Fruit fly (Drosophila melanogaster) whole organism, embryonic: Measurements from ENCODE around the gene Srg3.

ENCODE experiments used
- Ada2b ChIP-seq: fragments of 200-800 bp; sonication (Bioruptor generic); IDR thresholded peaks from 2 replicates; pipeline ENCODE4 v1.3.6; 2022; ENCODE audit warnings: missing biosample characterization, missing genetic modification characterization
- Atf3 ChIP-seq: fragments of 200-800 bp; sonication (Bioruptor generic); optimal IDR thresholded peaks from 3 replicates; lab custom pipeline; 2016; ENCODE audit warnings: missing biosample characterization, missing genetic modification characterization
- CG10147 ChIP-seq: fragments of 200-800 bp; sonication (Bioruptor generic); optimal IDR thresholded peaks from 2 replicates; lab custom pipeline; 2019; ENCODE audit warnings: missing biosample characterization, mild to moderate bottlenecking, missing genetic modification characterization, moderate library complexity
- CG11247 ChIP-seq: fragments of 200-800 bp; sonication (Bioruptor generic); IDR thresholded peaks from 2 replicates; pipeline ENCODE4 v1.3.6; 2022; ENCODE audit warnings: missing biosample characterization, missing genetic modification characterization
- CG11398 ChIP-seq: fragments of 200-800 bp; sonication (Bioruptor generic); optimal IDR thresholded peaks from 2 replicates; lab custom pipeline; 2016; ENCODE audit warnings: missing biosample characterization, missing genetic modification characterization
- CG12391 ChIP-seq: fragments of 200-800 bp; sonication (Bioruptor generic); optimal IDR thresholded peaks from 3 replicates; lab custom pipeline; 2018; ENCODE audit warnings: missing biosample characterization, mild to moderate bottlenecking, missing genetic modification characterization, moderate library complexity
- CG14965 ChIP-seq: fragments of 200-800 bp; sonication (Bioruptor generic); optimal IDR thresholded peaks from 2 replicates; lab custom pipeline; 2016; ENCODE audit warnings: missing biosample characterization, missing genetic modification characterization, borderline replicate concordance
- CG15073 ChIP-seq: fragments of 200-800 bp; sonication (Bioruptor generic); optimal IDR thresholded peaks from 2 replicates; lab custom pipeline; 2016; ENCODE audit warnings: missing biosample characterization, missing genetic modification characterization
- CG15514 ChIP-seq: fragments of 200-800 bp; sonication (Bioruptor generic); optimal IDR thresholded peaks from 3 replicates; lab custom pipeline; 2017; ENCODE audit warnings: missing biosample characterization, missing genetic modification characterization, mild to moderate bottlenecking, moderate library complexity, missing genetic modification reagents
- CG1647 ChIP-seq: fragments of 200-800 bp; sonication (Bioruptor generic); optimal IDR thresholded peaks from 3 replicates; lab custom pipeline; 2016; ENCODE audit warnings: missing biosample characterization, missing genetic modification characterization
- CG18011 ChIP-seq: fragments of 200-800 bp; sonication (Bioruptor generic); optimal IDR thresholded peaks from 2 replicates; lab custom pipeline; 2017; ENCODE audit warnings: missing biosample characterization, missing genetic modification characterization, mild to moderate bottlenecking, moderate library complexity, missing genotype
- CG3847 ChIP-seq: fragments of 200-800 bp; sonication (Bioruptor generic); IDR thresholded peaks from 2 replicates; pipeline ENCODE4 v1.3.6; 2022; ENCODE audit warnings: missing biosample characterization, missing genetic modification characterization
- CG3995 ChIP-seq: fragments of 200-800 bp; sonication (Bioruptor generic); optimal IDR thresholded peaks from 3 replicates; lab custom pipeline; 2016; ENCODE audit warnings: missing biosample characterization, missing genetic modification characterization
- CG4404 ChIP-seq: fragments of 200-800 bp; sonication (Bioruptor generic); IDR thresholded peaks from 2 replicates; pipeline ENCODE4 v1.3.6; 2022; ENCODE audit warnings: missing biosample characterization, missing genetic modification characterization
- CG5180 ChIP-seq: fragments of 200-800 bp; sonication (Bioruptor generic); optimal IDR thresholded peaks from 3 replicates; lab custom pipeline; 2017; ENCODE audit warnings: missing biosample characterization, missing genetic modification characterization, mild to moderate bottlenecking, moderate library complexity, missing genetic modification reagents
- CG5245 ChIP-seq: fragments of 200-800 bp; sonication (Bioruptor generic); optimal IDR thresholded peaks from 3 replicates; lab custom pipeline; 2016; ENCODE audit warnings: missing biosample characterization, missing genetic modification characterization
- CG6654 ChIP-seq: fragments of 200-800 bp; sonication (Bioruptor generic); optimal IDR thresholded peaks from 2 replicates; lab custom pipeline; 2017; ENCODE audit warnings: missing biosample characterization, mild to moderate bottlenecking, missing genetic modification characterization
- CG6689 ChIP-seq: fragments of 200-800 bp; sonication (Bioruptor generic); IDR thresholded peaks from 2 replicates; pipeline ENCODE4 v1.3.6; 2022; ENCODE audit warnings: missing biosample characterization, missing genetic modification characterization
- CG7963 ChIP-seq: fragments of 200-800 bp; sonication (Bioruptor generic); IDR thresholded peaks from 3 replicates; pipeline ENCODE4 v1.3.6; 2022; ENCODE audit warnings: missing biosample characterization, missing genetic modification characterization; ENCODE audit not compliant: partially characterized antibody
- CG8290 ChIP-seq, 3 experiments: fragments of 200-800 bp; sonication (Bioruptor generic); optimal IDR thresholded peaks; 2 replicates each; lab custom pipeline; 2016 to 2019; ENCODE audit warnings: missing biosample characterization in 3 of 3, missing genetic modification characterization in 3 of 3, mild to moderate bottlenecking in 2 of 3, moderate library complexity in 1 of 3
- CG8478 ChIP-seq: fragments of >200 bp; optimal IDR thresholded peaks from 2 replicates; lab custom pipeline; 2018
- CG8944 ChIP-seq: fragments of 200-800 bp; sonication (Bioruptor generic); optimal IDR thresholded peaks from 3 replicates; lab custom pipeline; 2016; ENCODE audit warnings: missing biosample characterization, missing genetic modification characterization
- Chrac-16 ChIP-seq: fragments of 200-800 bp; sonication (Bioruptor generic); optimal IDR thresholded peaks from 3 replicates; lab custom pipeline; 2016; ENCODE audit warnings: missing biosample characterization, missing genetic modification characterization
- Elba2 ChIP-seq: fragments of 200-800 bp; sonication (Bioruptor generic); optimal IDR thresholded peaks from 3 replicates; lab custom pipeline; 2016; ENCODE audit warnings: missing biosample characterization, missing genetic modification characterization
- Hand ChIP-seq: fragments of 200-800 bp; sonication (Bioruptor generic); optimal IDR thresholded peaks from 2 replicates; lab custom pipeline; 2017; ENCODE audit warnings: mild to moderate bottlenecking, missing biosample characterization, missing genetic modification reagents, missing genetic modification characterization
- HmgZ ChIP-seq: fragments of 200-800 bp; sonication (Bioruptor generic); optimal IDR thresholded peaks from 2 replicates; lab custom pipeline; 2018; ENCODE audit warnings: missing biosample characterization, mild to moderate bottlenecking, missing genetic modification characterization
- Hmx ChIP-seq: fragments of 200-800 bp; sonication (Bioruptor generic); optimal IDR thresholded peaks from 2 replicates; lab custom pipeline; 2016; ENCODE audit warnings: missing biosample characterization, missing genetic modification characterization
- NK7.1 ChIP-seq: fragments of 200-800 bp; sonication (Bioruptor generic); optimal IDR thresholded peaks from 3 replicates; lab custom pipeline; 2016; ENCODE audit warnings: missing biosample characterization, missing genetic modification characterization
- PHDP ChIP-seq: fragments of 200-800 bp; sonication (Bioruptor generic); optimal IDR thresholded peaks from 3 replicates; lab custom pipeline; 2018; ENCODE audit warnings: missing biosample characterization, mild to moderate bottlenecking, missing genetic modification characterization, moderate library complexity
- Scr ChIP-seq: fragments of 200-800 bp; sonication (Bioruptor generic); IDR thresholded peaks from 2 replicates; pipeline ENCODE4 v1.3.6; 2022; ENCODE audit warnings: missing biosample characterization, missing genetic modification characterization; ENCODE audit not compliant: partially characterized antibody
- TFAM ChIP-seq: fragments of 200-800 bp; sonication (Bioruptor generic); optimal IDR thresholded peaks from 2 replicates; lab custom pipeline; 2017; ENCODE audit warnings: missing biosample characterization, missing genetic modification characterization, inconsistent platforms
- Usf ChIP-seq: fragments of 200-800 bp; sonication (Bioruptor generic); optimal IDR thresholded peaks from 2 replicates; lab custom pipeline; 2017; ENCODE audit warnings: missing genotype, missing biosample characterization, missing genetic modification characterization
- YL-1 ChIP-seq: fragments of 200-800 bp; sonication (Bioruptor generic); optimal IDR thresholded peaks from 3 replicates; lab custom pipeline; 2017; ENCODE audit warnings: missing biosample characterization, mild to moderate bottlenecking, missing genetic modification characterization
- amos ChIP-seq: fragments of 200-800 bp; sonication (Bioruptor generic); IDR thresholded peaks from 2 replicates; pipeline ENCODE4 v1.3.6; 2022; ENCODE audit warnings: missing biosample characterization, missing genetic modification characterization; ENCODE audit not compliant: partially characterized antibody
- ap ChIP-seq: fragments of 200-800 bp; sonication (Bioruptor generic); IDR thresholded peaks from 2 replicates; pipeline ENCODE4 v1.3.6; 2022; ENCODE audit warnings: missing biosample characterization, missing genetic modification characterization
- ci ChIP-seq: fragments of 200-800 bp; sonication (Bioruptor generic); IDR thresholded peaks from 3 replicates; pipeline ENCODE4 v1.3.6; 2022; ENCODE audit warnings: missing biosample characterization, missing genetic modification characterization
- danr ChIP-seq: fragments of 200-800 bp; sonication (Bioruptor generic); IDR thresholded peaks from 2 replicates; pipeline ENCODE4 v1.3.6; 2022; ENCODE audit warnings: missing biosample characterization, missing genetic modification characterization
- ewg ChIP-seq: fragments of 200-800 bp; sonication (Bioruptor generic); optimal IDR thresholded peaks from 3 replicates; lab custom pipeline; 2017; ENCODE audit warnings: mild to moderate bottlenecking, missing biosample characterization, missing genetic modification reagents, missing genetic modification characterization
- grau ChIP-seq: fragments of 200-800 bp; optimal IDR thresholded peaks from 3 replicates; lab custom pipeline; 2019; ENCODE audit warnings: missing biosample characterization, mild to moderate bottlenecking, missing genetic modification characterization, moderate library complexity
- lmd ChIP-seq: fragments of 200-800 bp; sonication (Bioruptor generic); IDR thresholded peaks from 2 replicates; pipeline ENCODE4 v1.3.6; 2022; ENCODE audit warnings: missing biosample characterization, missing genetic modification characterization
- nerfin-2 ChIP-seq: fragments of 200-800 bp; sonication (Bioruptor generic); IDR thresholded peaks from 2 replicates; pipeline ENCODE4 v1.3.6; 2022; ENCODE audit warnings: missing biosample characterization, missing genetic modification characterization; ENCODE audit not compliant: partially characterized antibody
- onecut ChIP-seq: fragments of 200-800 bp; sonication (Bioruptor generic); IDR thresholded peaks from 2 replicates; pipeline ENCODE4 v1.3.6; 2022; ENCODE audit warnings: missing biosample characterization, missing genetic modification characterization
- pan ChIP-seq, 4 experiments: fragments of >200 bp in 3 of 4; fragments of 200-800 bp in 1 of 4; sonication (Bioruptor generic) in 1 of 4; optimal IDR thresholded peaks in 3 of 4; IDR thresholded peaks in 1 of 4; 2 replicates each; pipeline versions ENCODE4 v1.3.6 to Lab custom; 2017 to 2022; ENCODE audit warnings: missing biosample characterization in 2 of 4, missing genetic modification characterization in 2 of 4, mixed read lengths in 1 of 4
- pita ChIP-seq: fragments of 200-800 bp; sonication (Bioruptor generic); optimal IDR thresholded peaks from 2 replicates; lab custom pipeline; 2017; ENCODE audit warnings: missing biosample characterization, mild to moderate bottlenecking, missing genetic modification characterization
- row ChIP-seq: fragments of 200-800 bp; sonication (Bioruptor generic); IDR thresholded peaks from 3 replicates; pipeline ENCODE4 v1.3.6; 2022; ENCODE audit warnings: missing biosample characterization, missing genetic modification characterization
- run ChIP-seq: fragments of 200-800 bp; sonication (Bioruptor generic); optimal IDR thresholded peaks from 3 replicates; lab custom pipeline; 2018; ENCODE audit warnings: missing biosample characterization, mild to moderate bottlenecking, missing genetic modification characterization
- sc ChIP-seq, 3 experiments: fragments of >200 bp in 2 of 3; fragments of 200-800 bp in 1 of 3; sonication (Bioruptor generic) in 1 of 3; optimal IDR thresholded peaks; 2 replicates in 2 of 3; 3 replicates in 1 of 3; lab custom pipeline; 2017; ENCODE audit warnings: mild to moderate bottlenecking in 1 of 3, missing biosample characterization in 1 of 3, missing genetic modification characterization in 1 of 3, missing genetic modification reagents in 1 of 3
- schlank ChIP-seq: fragments of 200-800 bp; sonication (Bioruptor generic); optimal IDR thresholded peaks from 2 replicates; lab custom pipeline; 2018; ENCODE audit warnings: missing biosample characterization, mild to moderate bottlenecking, missing genetic modification characterization
- usp ChIP-seq: fragments of >200 bp; optimal IDR thresholded peaks from 2 replicates; lab custom pipeline; 2017; ENCODE audit warnings: missing biosample characterization, missing genetic modification characterization

The Srg3 gene

DNA sequence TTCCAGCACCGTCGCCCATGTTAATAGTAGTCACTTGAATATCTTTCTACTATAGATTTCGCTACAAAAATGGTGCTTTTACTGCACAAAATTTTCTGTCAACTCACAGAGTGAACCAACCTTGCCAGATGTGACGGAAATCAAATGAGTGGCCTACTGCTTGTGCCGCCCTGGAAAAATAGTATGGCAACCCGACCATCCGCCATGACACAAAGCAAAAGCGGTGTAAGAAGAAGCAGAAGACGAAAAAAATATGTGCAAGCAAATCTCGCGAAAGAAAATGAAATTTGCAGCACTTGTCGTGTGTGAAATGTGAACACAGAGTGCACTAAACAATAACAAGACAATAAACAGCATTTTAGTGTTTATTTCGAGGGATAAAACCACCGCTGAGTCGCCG lies 33.8 kb downstream of the Srg3 start, which contains the start of the genes Uch-L5 and Jarid2 (continued):
- TF ChIP-seq Usf (GFP tag; lab: Kevin White, UChicago): no peak
- no peak for TF ChIP-seq Hmx (GFP tag; lab: Kevin White, UChicago)
- no peak for TF ChIP-seq usp
- TF ChIP-seq CG11247: 0 out of 2 replicates have a peak, but pooled peaks have one; percentile 6
- no peak for TF ChIP-seq Ada2b
- TF ChIP-seq CG8290 (GFP tag; optimal IDR thresholded peaks at IDR 0.05; lab: Kevin White, UChicago): no peak
- no peak for TF ChIP-seq CG8290 (tag; optimal IDR thresholded peaks at IDR 0.05; lab: Kevin White, UChicago)
- TF ChIP-seq CG8478 (lab: Kevin White, UChicago): no peak
- TF ChIP-seq Atf3 (GFP tag; lab: Kevin White, UChicago): peak; percentile 21
- TF ChIP-seq CG15514 (GFP tag; lab: Kevin White, UChicago): peak; percentile 85
- no peak for TF ChIP-seq pita (GFP tag; lab: Kevin White, UChicago)
- TF ChIP-seq amos (GFP tag; lab: Robert Waterston, UW): peak; percentile 50
- peak; percentile 43 for TF ChIP-seq grau
- TF ChIP-seq Scr (GFP tag; lab: Robert Waterston, UW): no peak
- no peak for TF ChIP-seq CG6654
- TF ChIP-seq onecut (GFP tag; lab: Robert Waterston, UW): peak; percentile 31
- no peak for TF ChIP-seq pan (optimal IDR thresholded peaks at IDR 0.05; lab: Kevin White, UChicago)
- TF ChIP-seq pan (GFP tag; optimal IDR thresholded peaks at IDR 0.05 in 1 of 2, IDR thresholded peaks at IDR 0.05 in 1 of 2): no peak
- 0 out of 3 replicates have a peak, but pooled peaks have one; percentile 8 for TF ChIP-seq CG7963 (GFP tag; lab: Robert Waterston, UW)
- peak; percentile 49 for TF ChIP-seq ewg (GFP tag; lab: Kevin White, UChicago)
- peak; percentile 54 for TF ChIP-seq CG12391
- TF ChIP-seq Hand: no peak
- TF ChIP-seq Elba2 (GFP tag; lab: Kevin White, UChicago): peak; percentile 11
- TF ChIP-seq danr (GFP tag; lab: Robert Waterston, UW): no peak
- no peak for TF ChIP-seq PHDP (tag; lab: Kevin White, UChicago)
- TF ChIP-seq CG1647 (GFP tag; lab: Kevin White, UChicago): peak; percentile 46
- TF ChIP-seq lmd: no peak; the same call in 1 of the 2 replicates
- TF ChIP-seq schlank (tag; lab: Kevin White, UChicago): peak; percentile 28
- no peak for TF ChIP-seq nerfin-2 (GFP tag; lab: Robert Waterston, UW)
- TF ChIP-seq row: peak; percentile 37; the same call in 2 of the 3 replicates
- no peak for TF ChIP-seq run (tag; lab: Kevin White, UChicago)
- TF ChIP-seq CG11398: peak; percentile 63
- TF ChIP-seq YL-1 (GFP tag; lab: Kevin White, UChicago): peak; percentile 98
- TF ChIP-seq ci (GFP tag; lab: Robert Waterston, UW): peak; percentile 79; the same call in 2 of the 3 replicates
- no peak for TF ChIP-seq TFAM (GFP tag; lab: Kevin White, UChicago)
- TF ChIP-seq CG6689 (GFP tag; lab: Robert Waterston, UW): no peak
- peak; percentile 63 for TF ChIP-seq HmgZ (tag; lab: Kevin White, UChicago)
- peak; percentile 86 for TF ChIP-seq CG3847 (GFP tag; lab: Robert Waterston, UW)
- TF ChIP-seq CG4404 (GFP tag; lab: Robert Waterston, UW): no peak
- no peak for TF ChIP-seq ap (GFP tag; lab: Robert Waterston, UW)
- TF ChIP-seq CG14965 (GFP tag; lab: Kevin White, UChicago): no peak
- peak; percentile 41 for TF ChIP-seq CG5245 (GFP tag; lab: Kevin White, UChicago)
- peak; percentile 45 for TF ChIP-seq CG3995
- TF ChIP-seq CG10147 (GFP tag; lab: Kevin White, UChicago): no peak
- TF ChIP-seq sc (optimal IDR thresholded peaks at IDR 0.05; lab: Kevin White, UChicago): no peak
- TF ChIP-seq sc (GFP tag; optimal IDR thresholded peaks at IDR 0.05; lab: Kevin White, UChicago): no peak
- no peak for TF ChIP-seq NK7.1 (GFP tag; lab: Kevin White, UChicago)
- TF ChIP-seq CG15073 (GFP tag; lab: Kevin White, UChicago): no peak
- TF ChIP-seq CG8944: peak; percentile 29
- peak; percentile 46 for TF ChIP-seq CG18011
- TF ChIP-seq Chrac-16 (GFP tag; lab: Kevin White, UChicago): peak; percentile 32
- TF ChIP-seq CG5180: no peak
